Fruit fly (Drosophila melanogaster) whole organism, prepupa: ENCODE measurements around the gene CG46307.

Experiments used
- CG31627 ChIP-seq: fragments of 200-800 bp; sonication (Bioruptor generic); optimal IDR thresholded peaks from 3 replicates; lab custom pipeline; 2016; ENCODE audit warnings: missing biosample characterization, missing genetic modification characterization
- CG6163 ChIP-seq: fragments of 200-800 bp; sonication (Bioruptor generic); IDR thresholded peaks from 3 replicates; pipeline ENCODE4 v1.3.6; 2022; ENCODE audit warnings: missing biosample characterization, missing genetic modification characterization
- CG6792 ChIP-seq: fragments of 200-800 bp; sonication (Bioruptor generic); optimal IDR thresholded peaks from 3 replicates; lab custom pipeline; 2016; ENCODE audit warnings: missing biosample characterization, missing genetic modification characterization
- CG9139 ChIP-seq: fragments of 200-800 bp; sonication (Bioruptor generic); optimal IDR thresholded peaks from 3 replicates; lab custom pipeline; 2017; ENCODE audit warnings: missing biosample characterization, mild to moderate bottlenecking, missing genetic modification characterization
- Lpt ChIP-seq: fragments of 200-800 bp; sonication (Bioruptor generic); optimal IDR thresholded peaks from 3 replicates; lab custom pipeline; 2016; ENCODE audit warnings: missing biosample characterization, missing genetic modification characterization
- Smox ChIP-seq: fragments of 200-800 bp; sonication (Bioruptor generic); optimal IDR thresholded peaks from 3 replicates; lab custom pipeline; 2016; ENCODE audit warnings: missing biosample characterization, missing genetic modification characterization
- pdm3 ChIP-seq: fragments of 200-800 bp; sonication (Bioruptor generic); optimal IDR thresholded peaks from 3 replicates; lab custom pipeline; 2016; ENCODE audit warnings: missing biosample characterization, missing genetic modification characterization
- salr ChIP-seq, 2 experiments: fragments of 200-800 bp; sonication (Bioruptor generic); optimal IDR thresholded peaks; 3 replicates each; lab custom pipeline; 2016 to 2018; ENCODE audit warnings: missing biosample characterization in 2 of 2, missing genetic modification characterization in 2 of 2, mild to moderate bottlenecking in 1 of 2
- ss ChIP-seq, 2 experiments: fragments of 200-800 bp; sonication (Bioruptor generic); optimal IDR thresholded peaks; 2 replicates in 1 of 2; 3 replicates in 1 of 2; lab custom pipeline; 2017 to 2018; ENCODE audit warnings: mild to moderate bottlenecking in 2 of 2, missing biosample characterization in 2 of 2, missing genetic modification characterization in 2 of 2, moderate library complexity in 1 of 2

dm6 chr2L:21162875-21163274 lies 58.5 kb downstream of the CG46307 start, which contains the start of gene Nbr:
- TF ChIP-seq CG9139 (no peak), Smox (no peak), ss (GFP tag; optimal IDR thresholded peaks at IDR 0.05; lab: Kevin White, UChicago) (no peak), CG31627 (GFP tag; lab: Kevin White, UChicago) (no peak), CG6163 (0 out of 3 replicates have a peak, but pooled peaks have one; percentile 14), CG6792 (GFP tag; lab: Kevin White, UChicago) (no peak), Lpt (GFP tag; lab: Kevin White, UChicago) (no peak), pdm3 (no peak), salr (GFP tag; optimal IDR thresholded peaks at IDR 0.05; lab: Kevin White, UChicago) (no peak)
